Worm (Caenorhabditis elegans) whole organism, L4 larva: ENCODE results near the gene egl-3.

Source experiments
- F49E8.2 ChIP-seq: sonication (generic microtip); optimal IDR thresholded peaks from 2 replicates; lab custom pipeline; 2016; ENCODE audit warnings: missing compliant biosample characterization, mild to moderate bottlenecking, missing genetic modification characterization, borderline replicate concordance
- R02D3.7 ChIP-seq: fragments of 150-350 bp; sonication (generic microtip); optimal IDR thresholded peaks from 3 replicates; lab custom pipeline; 2014; ENCODE audit warnings: missing biosample characterization, missing genetic modification characterization
- aha-1 ChIP-seq: fragments of 150-350 bp; peaks from one replicate; lab custom pipeline; 2014; ENCODE audit warnings: missing biosample characterization, missing genetic modification characterization
- ama-1 ChIP-seq: fragments of 150-350 bp; optimal IDR thresholded peaks from 2 replicates; lab custom pipeline; 2014; ENCODE audit warnings: inconsistent platforms, mixed read lengths
- ceh-82 ChIP-seq: sonication (generic microtip); optimal IDR thresholded peaks from 2 replicates; lab custom pipeline; 2017; ENCODE audit warnings: missing biosample characterization, missing genetic modification characterization
- daf-19 ChIP-seq: fragments of 200-800 bp; sonication (Bioruptor generic); conservative IDR thresholded peaks from 2 replicates; pipeline ENCODE4 v1.3.6; 2022; ENCODE audit warnings: missing genetic modification characterization, missing compliant biosample characterization
- gei-8 ChIP-seq: fragments of 200-800 bp; sonication (Bioruptor generic); optimal IDR thresholded peaks from 2 replicates; lab custom pipeline; 2018; ENCODE audit warnings: mild to moderate bottlenecking, missing genetic modification characterization, missing compliant biosample characterization
- lin-29 ChIP-seq: fragments of 200-800 bp; sonication (Bioruptor generic); IDR thresholded peaks from 2 replicates; pipeline ENCODE4 v1.3.6; 2022; ENCODE audit warnings: missing genetic modification reagents, missing genetic modification characterization, missing compliant biosample characterization
- lin-39 ChIP-seq: fragments of 150-350 bp; optimal IDR thresholded peaks from 2 replicates; lab custom pipeline; 2014; ENCODE audit warnings: missing biosample characterization, missing genetic modification reagents, missing genetic modification characterization
- madf-5 ChIP-seq, 2 experiments: fragments of 200-800 bp; sonication (Bioruptor generic); IDR thresholded peaks; 2 replicates each; pipeline ENCODE4 v1.3.6; 2022; ENCODE audit warnings: missing compliant biosample characterization in 2 of 2, missing genetic modification characterization in 2 of 2
- skn-1 ChIP-seq: fragments of 150-350 bp; optimal IDR thresholded peaks from 2 replicates; lab custom pipeline; 2014; ENCODE audit warnings: missing biosample characterization, missing genetic modification characterization
- unc-62 ChIP-seq, 3 experiments: fragments of 150-350 bp in 1 of 3; sonication (generic microtip); optimal IDR thresholded peaks in 2 of 3; peaks in 1 of 3; 1 replicate in 1 of 3; 2 replicates in 2 of 3; lab custom pipeline; 2014 to 2017; ENCODE audit warnings: missing biosample characterization in 3 of 3, missing genetic modification characterization in 3 of 3, missing genetic modification reagents in 3 of 3, missing genotype in 1 of 3
- zfp-3 ChIP-seq: fragments of 200-800 bp; sonication (Bioruptor generic); conservative IDR thresholded peaks from 2 replicates; pipeline ENCODE4 v1.3.6; 2022; ENCODE audit warnings: missing genetic modification reagents, missing genetic modification characterization, missing compliant biosample characterization

- TF ChIP-seq ama-1: no peak
- no peak for TF ChIP-seq daf-19 (GFP tag; lab: Robert Waterston, UW)
- no peak for TF ChIP-seq zfp-3
- no peak for TF ChIP-seq lin-29 (GFP tag; lab: Robert Waterston, UW)
- TF ChIP-seq ceh-82 (tag; lab: Kevin White, UChicago): no peak
- no peak for TF ChIP-seq F49E8.2 (tag; lab: Kevin White, UChicago)
- TF ChIP-seq lin-39: no peak
- TF ChIP-seq R02D3.7 (tag; lab: Kevin White, UChicago): no peak
- no peak for TF ChIP-seq gei-8 (GFP tag; lab: Kevin White, UChicago)
- TF ChIP-seq unc-62 (GFP tag; optimal IDR thresholded peaks at IDR 0.05 in 1 of 2; lab: Kevin White, UChicago): no peak
- TF ChIP-seq unc-62 (tag; optimal IDR thresholded peaks at IDR 0.05; lab: Kevin White, UChicago): no peak
- no peak for TF ChIP-seq skn-1 (tag; lab: Kevin White, UChicago)
- no peak for TF ChIP-seq madf-5 (GFP tag; IDR thresholded peaks at IDR 0.05; lab: Robert Waterston, UW)
- TF ChIP-seq aha-1 (tag; lab: Kevin White, UChicago): no peak
Observed at ce11 chrV:10134077-10134693, 39.4 kb downstream of the egl-3 start, which contains the start of the genes C08B6.18, wdr-20 and C08B6.8.
